Worm (Caenorhabditis elegans) whole organism, L4 larva: ENCODE results near the gene clec-148.

ENCODE experiments used
- F44E2.7 ChIP-seq: fragments of 200-800 bp; sonication (Bioruptor generic); IDR thresholded peaks from 2 replicates; pipeline ENCODE4 v2.1.2; 2022; ENCODE audit warnings: missing genetic modification characterization, missing compliant biosample characterization
- R02D3.7 ChIP-seq: fragments of 150-350 bp; sonication (generic microtip); optimal IDR thresholded peaks from 3 replicates; lab custom pipeline; 2014; ENCODE audit warnings: missing biosample characterization, missing genetic modification characterization
- dpl-1 ChIP-seq: fragments of 150-350 bp; optimal IDR thresholded peaks from 2 replicates; lab custom pipeline; 2014; ENCODE audit warnings: missing biosample characterization, missing genetic modification reagents, missing genetic modification characterization
- fkh-10 ChIP-seq: fragments of 150-350 bp; optimal IDR thresholded peaks from 2 replicates; lab custom pipeline; 2014; ENCODE audit warnings: missing biosample characterization, missing genetic modification reagents, missing genetic modification characterization
- hmg-1.1 ChIP-seq: fragments of 200-800 bp; sonication (Bioruptor generic); IDR thresholded peaks from 2 replicates; pipeline ENCODE4 v1.3.6; 2022; ENCODE audit warnings: missing genetic modification reagents, missing genetic modification characterization, missing compliant biosample characterization
- lsy-2 ChIP-seq, 2 experiments: fragments of 150-350 bp in 1 of 2; sonication (generic microtip) in 1 of 2; optimal IDR thresholded peaks; 2 replicates each; lab custom pipeline; 2014 to 2017; ENCODE audit warnings: missing biosample characterization in 2 of 2, missing genetic modification characterization in 2 of 2
- pqm-1 ChIP-seq: sonication (generic microtip); optimal IDR thresholded peaks from 2 replicates; lab custom pipeline; 2017; ENCODE audit warnings: missing biosample characterization, missing genetic modification characterization
- snpc-4 ChIP-seq: fragments of 150-350 bp; optimal IDR thresholded peaks from 2 replicates; lab custom pipeline; 2014; ENCODE audit warnings: missing biosample characterization, missing genetic modification characterization
- unc-130 ChIP-seq: sonication (generic microtip); optimal IDR thresholded peaks from 2 replicates; lab custom pipeline; 2016; ENCODE audit warnings: missing genetic modification reagents, missing genetic modification characterization, missing compliant biosample characterization
- unc-39 ChIP-seq: sonication (generic microtip); optimal IDR thresholded peaks from 2 replicates; lab custom pipeline; 2017; ENCODE audit warnings: missing biosample characterization, missing genetic modification characterization
- unc-62 ChIP-seq, 3 experiments: fragments of 150-350 bp in 1 of 3; sonication (generic microtip); optimal IDR thresholded peaks in 2 of 3; peaks in 1 of 3; 1 replicate in 1 of 3; 2 replicates in 2 of 3; lab custom pipeline; 2014 to 2017; ENCODE audit warnings: missing biosample characterization in 3 of 3, missing genetic modification characterization in 3 of 3, missing genetic modification reagents in 3 of 3, missing genotype in 1 of 3

- TF ChIP-seq fkh-10 (GFP tag; lab: Kevin White, UChicago) (no peak), unc-62 (GFP tag; optimal IDR thresholded peaks at IDR 0.05 in 1 of 2; lab: Kevin White, UChicago) (no peak), unc-62 (tag; optimal IDR thresholded peaks at IDR 0.05; lab: Kevin White, UChicago) (no peak), hmg-1.1 (GFP tag; lab: Robert Waterston, UW) (no peak), lsy-2 (tag; optimal IDR thresholded peaks at IDR 0.05; lab: Kevin White, UChicago) (no peak), pqm-1 (tag; lab: Kevin White, UChicago) (no peak), unc-130 (GFP tag; lab: Kevin White, UChicago) (no peak), F44E2.7 (GFP tag; lab: Robert Waterston, UW) (no peak), dpl-1 (GFP tag; lab: Kevin White, UChicago) (no peak), R02D3.7 (tag; lab: Kevin White, UChicago) (no peak), unc-39 (tag; lab: Kevin White, UChicago) (no peak), snpc-4 (no peak)
Observed at ce11 chrIII:187829-188228, 12.2 kb upstream of the clec-148 start, which contains the start of gene mxl-2.
